Worm (Caenorhabditis elegans) whole organism, L2 larva: ENCODE measurements around the gene ZK180.5.
A peak's percentile ranks its signal among the peaks of the same experiment; 100 is the strongest.

ENCODE experiments used
- ZK546.5 ChIP-seq: sonication (generic microtip); optimal IDR thresholded peaks from 2 replicates; lab custom pipeline; 2017; ENCODE audit warnings: missing biosample characterization, missing genetic modification characterization
- alr-1 ChIP-seq: fragments of 150-350 bp; optimal IDR thresholded peaks from 2 replicates; lab custom pipeline; 2014; ENCODE audit warnings: missing biosample characterization, missing genetic modification characterization
- aly-2 ChIP-seq: fragments of 150-350 bp; optimal IDR thresholded peaks from 2 replicates; lab custom pipeline; 2014; ENCODE audit warnings: missing biosample characterization, missing genetic modification characterization
- ama-1 ChIP-seq: fragments of 150-350 bp; optimal IDR thresholded peaks from 2 replicates; lab custom pipeline; 2018; ENCODE audit warnings: inconsistent platforms
- ceh-16 ChIP-seq: fragments of 150-350 bp; optimal IDR thresholded peaks from 2 replicates; lab custom pipeline; 2014; ENCODE audit warnings: missing biosample characterization, missing genetic modification characterization
- egl-27 ChIP-seq: sonication (generic microtip); optimal IDR thresholded peaks from 3 replicates; lab custom pipeline; 2017; ENCODE audit warnings: missing biosample characterization, missing genetic modification reagents, missing genetic modification characterization
- elt-1 ChIP-seq: fragments of 150-350 bp; optimal IDR thresholded peaks from 2 replicates; lab custom pipeline; 2014; ENCODE audit warnings: missing biosample characterization, missing genetic modification characterization
- elt-3 ChIP-seq: sonication (generic microtip); optimal IDR thresholded peaks from 2 replicates; lab custom pipeline; 2017; ENCODE audit warnings: missing biosample characterization, missing genetic modification characterization
- lin-11 ChIP-seq: fragments of 150-350 bp; sonication (generic microtip); optimal IDR thresholded peaks from 2 replicates; lab custom pipeline; 2014; ENCODE audit warnings: missing biosample characterization, missing genetic modification characterization, inconsistent platforms, mixed read lengths
- lin-39 ChIP-seq: fragments of 150-350 bp; optimal IDR thresholded peaks from 2 replicates; lab custom pipeline; 2014; ENCODE audit warnings: missing biosample characterization, missing genetic modification reagents, missing genetic modification characterization
- mab-5 ChIP-seq: fragments of 150-350 bp; optimal IDR thresholded peaks from 2 replicates; lab custom pipeline; 2014; ENCODE audit warnings: missing biosample characterization, missing genetic modification characterization
- mbf-1 ChIP-seq: sonication (generic microtip); optimal IDR thresholded peaks from 2 replicates; lab custom pipeline; 2017; ENCODE audit warnings: missing biosample characterization, missing genetic modification characterization
- nhr-10 ChIP-seq: sonication (generic microtip); optimal IDR thresholded peaks from 2 replicates; lab custom pipeline; 2017; ENCODE audit warnings: missing biosample characterization, missing genetic modification characterization
- nhr-21 ChIP-seq: fragments of 150-350 bp; optimal IDR thresholded peaks from 2 replicates; lab custom pipeline; 2014; ENCODE audit warnings: missing biosample characterization, missing genetic modification characterization
- nhr-25 ChIP-seq: fragments of 150-350 bp; sonication (generic microtip); optimal IDR thresholded peaks from 3 replicates; lab custom pipeline; 2014; ENCODE audit warnings: missing biosample characterization, missing genetic modification characterization
- nhr-77 ChIP-seq: fragments of 150-350 bp; optimal IDR thresholded peaks from 2 replicates; lab custom pipeline; 2014; ENCODE audit warnings: missing biosample characterization, missing genetic modification characterization
- skn-1 ChIP-seq: sonication (generic microtip); optimal IDR thresholded peaks from 2 replicates; lab custom pipeline; 2017; ENCODE audit warnings: missing biosample characterization, missing genetic modification characterization
- sma-3 ChIP-seq: sonication (generic microtip); optimal IDR thresholded peaks from 2 replicates; lab custom pipeline; 2016; ENCODE audit warnings: missing genetic modification reagents, missing genetic modification characterization, missing compliant biosample characterization
- snpc-4 ChIP-seq: fragments of 150-350 bp; optimal IDR thresholded peaks from 2 replicates; lab custom pipeline; 2014; ENCODE audit warnings: missing biosample characterization, missing genetic modification characterization
- unc-55 ChIP-seq: fragments of 150-350 bp; sonication (generic microtip); optimal IDR thresholded peaks from 3 replicates; lab custom pipeline; 2014; ENCODE audit warnings: missing biosample characterization, missing genetic modification reagents, missing genetic modification characterization
- ztf-1 ChIP-seq: fragments of 200-800 bp; sonication (Bioruptor generic); conservative IDR thresholded peaks from 2 replicates; pipeline ENCODE4 v1.3.6; 2022; ENCODE audit warnings: missing genetic modification characterization, missing compliant biosample characterization
- ztf-11 ChIP-seq: sonication (generic microtip); optimal IDR thresholded peaks from 2 replicates; lab custom pipeline; 2017; ENCODE audit warnings: missing biosample characterization, missing genetic modification characterization
- ztf-4 ChIP-seq: fragments of 150-350 bp; optimal IDR thresholded peaks from 2 replicates; lab custom pipeline; 2014; ENCODE audit warnings: missing biosample characterization, missing genetic modification characterization

Gene ZK180.5

ce11 chrIV:4468046-4468727, 48.8 kb downstream of the ZK180.5 start (continued):
- TF ChIP-seq alr-1 (tag; lab: Kevin White, UChicago) (no peak), lin-11 (tag; lab: Kevin White, UChicago) (no peak), elt-3 (tag; lab: Kevin White, UChicago) (no peak), skn-1 (no peak), ZK546.5 (tag; lab: Kevin White, UChicago) (no peak), ama-1 (lab: Kevin White, UChicago) (peak; percentile 97), ceh-16 (tag; lab: Kevin White, UChicago) (no peak), nhr-10 (tag; lab: Kevin White, UChicago) (no peak)

ce11 chrIV:4465184-4465583, 51.8 kb downstream of the ZK180.5 start, which contains the start of gene M01H9.5:
Gene M01H9.5, plus strand, starts transcription at chrIV:4465484.
- no peak for TF ChIP-seq egl-27
- TF ChIP-seq nhr-10 (tag; lab: Kevin White, UChicago) = no peak
- TF ChIP-seq nhr-21 (tag; lab: Kevin White, UChicago) = no peak
- no peak for TF ChIP-seq snpc-4 (tag; lab: Kevin White, UChicago)
- no peak for TF ChIP-seq nhr-25
- TF ChIP-seq ztf-1 (GFP tag; lab: Robert Waterston, UW) = no peak
- no peak for TF ChIP-seq aly-2 (tag; lab: Kevin White, UChicago)
- TF ChIP-seq unc-55 (GFP tag; lab: Kevin White, UChicago) = no peak
- TF ChIP-seq elt-1 (tag; lab: Kevin White, UChicago) = no peak
- no peak for TF ChIP-seq ztf-4 (tag; lab: Kevin White, UChicago)
- no peak for TF ChIP-seq nhr-77 (tag; lab: Kevin White, UChicago)
- TF ChIP-seq ceh-16 (tag; lab: Kevin White, UChicago) = no peak
- no peak for TF ChIP-seq lin-39
- TF ChIP-seq sma-3 (GFP tag; lab: Kevin White, UChicago) = no peak
- no peak for TF ChIP-seq ztf-11 (tag; lab: Kevin White, UChicago)
- TF ChIP-seq mab-5 (tag; lab: Kevin White, UChicago) = no peak
- TF ChIP-seq mbf-1 (tag; lab: Kevin White, UChicago) = no peak
